Worm (Caenorhabditis elegans): Measurements from ENCODE around the gene nhr-50.
A peak's percentile ranks its signal among the peaks of the same experiment; 100 is the strongest.

nhr-50 gene

DNA sequence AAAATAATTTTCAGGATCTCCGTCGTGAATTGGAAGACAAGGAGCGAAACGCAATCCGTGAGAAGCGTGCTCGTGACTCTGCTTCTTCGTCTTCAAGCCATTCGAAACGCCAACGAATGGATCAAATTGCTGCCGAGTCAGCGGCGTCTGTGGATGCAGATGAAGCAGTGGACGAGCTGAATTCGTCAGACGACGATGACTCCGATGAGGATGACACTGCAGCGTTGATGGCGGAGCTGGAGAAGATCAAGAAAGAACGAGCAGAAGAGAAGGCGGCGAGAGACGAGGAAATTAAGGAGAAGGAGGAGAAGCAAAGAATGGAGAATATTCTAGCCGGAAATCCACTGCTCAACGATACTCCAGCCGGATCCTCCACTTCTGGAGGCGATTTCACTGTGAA lies 23.1 kb upstream of the nhr-50 start:
- TF ChIP-seq ama-1 (optimal IDR thresholded peaks at IDR 0.05) = no peak
- no peak for TF ChIP-seq fos-1 (tag; optimal IDR thresholded peaks at IDR 0.05)
- no peak for TF ChIP-seq lin-39 (tag; optimal IDR thresholded peaks at IDR 0.05)
- TF ChIP-seq snpc-4 (tag; optimal IDR thresholded peaks at IDR 0.05) = no peak
- no peak for TF ChIP-seq R02D3.7 (tag; optimal IDR thresholded peaks at IDR 0.05)
- no peak for TF ChIP-seq unc-62 (GFP tag; optimal IDR thresholded peaks at IDR 0.05)
- TF ChIP-seq nfya-1 (tag; optimal IDR thresholded peaks at IDR 0.05; ENCODE audit: insufficient read depth) = no peak
- no peak for TF ChIP-seq jun-1 (tag; optimal IDR thresholded peaks at IDR 0.05)
- no peak for TF ChIP-seq ceh-82 (tag; optimal IDR thresholded peaks at IDR 0.05)
- no peak for TF ChIP-seq lsy-12 (tag; optimal IDR thresholded peaks at IDR 0.05)
- TF ChIP-seq nhr-76 (tag; optimal IDR thresholded peaks at IDR 0.05) = no peak
- no peak for TF ChIP-seq skn-1 (tag; optimal IDR thresholded peaks at IDR 0.05)
- no peak for TF ChIP-seq nhr-12 (tag; optimal IDR thresholded peaks at IDR 0.05)
- TF ChIP-seq mml-1 (tag; optimal IDR thresholded peaks at IDR 0.05) = no peak
- TF ChIP-seq nhr-23 (tag; optimal IDR thresholded peaks at IDR 0.05) = no peak

DNA sequence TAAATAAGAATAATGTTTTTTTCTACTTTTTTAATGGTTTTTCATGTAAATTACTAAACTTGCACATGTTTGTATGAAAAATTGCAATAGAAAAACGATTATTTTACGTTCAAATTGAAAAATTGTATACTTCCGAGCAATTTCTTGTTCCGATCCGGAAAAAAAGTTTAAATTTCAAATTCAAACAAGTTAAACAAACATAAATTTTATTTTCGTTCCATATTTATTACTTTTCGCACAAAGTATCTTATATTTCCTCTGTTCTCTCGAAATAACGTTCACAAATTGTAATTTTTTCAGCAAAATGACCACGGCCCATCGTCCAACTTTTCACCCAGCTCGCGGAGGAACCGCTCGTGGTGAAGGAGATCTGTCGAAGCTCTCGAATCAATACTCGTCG lies 22.6 kb upstream of the nhr-50 start, which contains the start of gene cwc-15:
Gene cwc-15, plus strand, starts transcription at position 301 of the 400 bp plus-strand sequence.
- TF ChIP-seq skn-1 (tag; optimal IDR thresholded peaks at IDR 0.05) (no peak), fkh-10 (GFP tag; optimal IDR thresholded peaks at IDR 0.05) (no peak), mdl-1 (tag; optimal IDR thresholded peaks at IDR 0.05) (no peak), mml-1 (tag; optimal IDR thresholded peaks at IDR 0.05) (no peak), elt-3 (tag; optimal IDR thresholded peaks at IDR 0.05) (no peak), unc-62 (GFP tag; optimal IDR thresholded peaks at IDR 0.05) (no peak), nhr-23 (tag; optimal IDR thresholded peaks at IDR 0.05) (no peak), jun-1 (tag; optimal IDR thresholded peaks at IDR 0.05) (no peak), pha-4 (tag; optimal IDR thresholded peaks at IDR 0.05) (no peak), fkh-2 (tag; optimal IDR thresholded peaks at IDR 0.05) (no peak), nhr-67 (tag; optimal IDR thresholded peaks at IDR 0.05) (no peak), sea-2 (GFP tag; optimal IDR thresholded peaks at IDR 0.05) (no peak), lsy-12 (tag; optimal IDR thresholded peaks at IDR 0.05) (no peak), daf-12 (tag; optimal IDR thresholded peaks at IDR 0.05) (no peak), ztf-11 (tag; optimal IDR thresholded peaks at IDR 0.05) (no peak), egl-5 (tag; optimal IDR thresholded peaks at IDR 0.05) (no peak), ceh-28 (tag; optimal IDR thresholded peaks at IDR 0.05) (no peak), eor-1 (tag; optimal IDR thresholded peaks at IDR 0.05) (no peak)

DNA sequence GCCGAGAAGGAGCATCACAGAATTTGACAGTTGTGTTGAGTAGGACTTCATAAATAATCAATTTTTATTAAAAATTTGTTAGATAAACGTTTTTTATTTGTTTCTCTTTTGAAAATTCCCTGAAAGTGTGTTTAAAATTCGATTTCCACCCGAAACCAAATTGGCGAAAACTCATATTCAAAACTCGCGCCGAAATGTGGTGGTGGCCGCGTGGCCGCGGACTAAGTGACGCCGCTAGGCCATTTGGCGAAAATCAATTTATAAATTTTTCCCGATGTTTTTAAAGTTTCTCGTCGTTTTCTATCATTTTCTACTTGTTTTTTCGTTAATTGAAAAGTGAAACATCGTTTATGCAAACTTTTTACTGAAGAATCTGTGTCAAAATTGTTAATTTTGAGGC lies 22.2 kb upstream of the nhr-50 start:
- peak; percentile 0 for TF ChIP-seq lin-39 (tag; optimal IDR thresholded peaks at IDR 0.05)
- TF ChIP-seq nhr-23 (tag; optimal IDR thresholded peaks at IDR 0.05) = peak; percentile 6
- peak; percentile 57 for TF ChIP-seq nhr-43 (tag; optimal IDR thresholded peaks at IDR 0.05; ENCODE audit: poor library complexity, severe bottlenecking)
- TF ChIP-seq snpc-4 (tag; optimal IDR thresholded peaks at IDR 0.05) = no peak

DNA sequence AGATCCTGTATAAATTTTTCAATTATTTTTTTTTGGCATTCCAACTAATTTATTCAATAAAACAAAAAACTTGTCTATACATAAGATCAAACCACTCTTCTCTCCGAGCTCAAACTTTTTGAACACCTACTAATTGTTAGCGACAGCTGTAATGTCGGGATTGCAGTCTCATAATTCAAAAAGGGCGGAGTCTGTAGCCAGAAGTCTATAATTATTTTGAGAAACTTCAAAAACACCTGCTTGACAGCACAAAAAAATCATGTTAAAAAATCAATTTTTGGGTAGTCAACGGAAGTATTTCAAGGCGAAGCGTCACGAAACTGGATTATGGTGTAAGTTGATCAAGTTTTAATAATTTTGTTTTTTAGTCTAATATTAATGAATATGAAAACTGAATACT lies 19.6 kb upstream of the nhr-50 start, which contains the start of gene srx-44:
Gene srx-44, plus strand, starts transcription at position 301 of the 400 bp plus-strand sequence.
- TF ChIP-seq lin-15B (tag; optimal IDR thresholded peaks at IDR 0.05) (no peak), nhr-25 (tag; optimal IDR thresholded peaks at IDR 0.05) (no peak), nhr-77 (tag; optimal IDR thresholded peaks at IDR 0.05) (no peak), mdl-1 (tag; optimal IDR thresholded peaks at IDR 0.05) (no peak), fkh-10 (GFP tag; optimal IDR thresholded peaks at IDR 0.05) (no peak)

DNA sequence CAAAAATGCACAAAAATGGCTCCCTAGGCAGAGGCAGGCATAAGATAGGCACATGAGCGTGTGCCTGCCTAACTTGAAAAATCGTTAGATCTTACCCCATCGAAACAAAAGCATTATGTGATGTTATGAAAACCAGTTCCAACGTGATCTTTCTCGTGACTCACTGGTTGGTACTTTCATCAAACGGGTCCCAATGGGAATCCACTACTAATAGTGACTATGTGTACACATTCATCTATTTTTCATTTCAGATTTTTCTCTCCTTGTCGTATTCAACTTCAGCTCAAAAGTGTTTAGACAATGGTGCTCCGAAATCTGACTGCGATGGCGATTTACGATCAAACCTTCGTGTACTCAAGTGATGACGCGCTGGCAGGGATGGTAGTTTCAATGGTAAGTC lies 17.2 kb upstream of the nhr-50 start, which contains the start of gene srx-43:
Gene srx-43, plus strand, starts transcription at position 301 of the 400 bp plus-strand sequence.
- TF ChIP-seq nhr-11 (tag; optimal IDR thresholded peaks at IDR 0.05) (no peak), ceh-16 (tag; optimal IDR thresholded peaks at IDR 0.05) (no peak), zag-1 (tag; optimal IDR thresholded peaks at IDR 0.05) (no peak), skn-1 (tag; optimal IDR thresholded peaks at IDR 0.05) (no peak), fkh-2 (tag; optimal IDR thresholded peaks at IDR 0.05) (no peak), ztf-4 (tag; optimal IDR thresholded peaks at IDR 0.05) (no peak), nhr-76 (tag; optimal IDR thresholded peaks at IDR 0.05) (no peak), nhr-12 (tag; optimal IDR thresholded peaks at IDR 0.05) (no peak), snpc-4 (tag; optimal IDR thresholded peaks at IDR 0.05) (no peak), mml-1 (tag; optimal IDR thresholded peaks at IDR 0.05) (no peak), eor-1 (tag; optimal IDR thresholded peaks at IDR 0.05) (no peak)

Data from whole organism, L3 larva.